Fruit fly (Drosophila melanogaster) whole organism, pupa: ENCODE measurements around the gene CG12535.

ENCODE experiments used
- CG10348 ChIP-seq: fragments of 200-800 bp; sonication (Bioruptor generic); IDR thresholded peaks from 2 replicates; pipeline ENCODE4 v1.3.6; 2022; ENCODE audit warnings: missing biosample characterization, missing genetic modification characterization
- CG12605 ChIP-seq: fragments of 200-800 bp; sonication (Bioruptor generic); IDR thresholded peaks from 2 replicates; pipeline ENCODE4 v1.3.6; 2022; ENCODE audit warnings: missing biosample characterization, missing genetic modification characterization
- CG13204 ChIP-seq: fragments of 200-800 bp; sonication (Bioruptor generic); optimal IDR thresholded peaks from 2 replicates; lab custom pipeline; 2018; ENCODE audit warnings: missing biosample characterization, mild to moderate bottlenecking, missing genetic modification characterization, moderate library complexity
- CG14655 ChIP-seq: fragments of 200-800 bp; sonication (Bioruptor generic); optimal IDR thresholded peaks from 3 replicates; lab custom pipeline; 2017; ENCODE audit warnings: mild to moderate bottlenecking, missing biosample characterization, missing genetic modification reagents, missing genetic modification characterization
- CG15710 ChIP-seq: fragments of 200-800 bp; sonication (Bioruptor generic); optimal IDR thresholded peaks from 2 replicates; lab custom pipeline; 2018; ENCODE audit warnings: missing biosample characterization, mild to moderate bottlenecking, missing genetic modification characterization, moderate library complexity
- CG17806 ChIP-seq: fragments of 200-800 bp; sonication (Bioruptor generic); optimal IDR thresholded peaks from 2 replicates; lab custom pipeline; 2018; ENCODE audit warnings: missing biosample characterization, mild to moderate bottlenecking, missing genetic modification characterization, moderate library complexity
- CG32121 ChIP-seq: fragments of 200-800 bp; sonication (Bioruptor generic); IDR thresholded peaks from 2 replicates; pipeline ENCODE4 v1.3.6; 2022; ENCODE audit warnings: missing biosample characterization, missing genetic modification characterization
- CG34367 ChIP-seq: fragments of 200-800 bp; sonication (Bioruptor generic); optimal IDR thresholded peaks from 2 replicates; lab custom pipeline; 2018; ENCODE audit warnings: missing biosample characterization, mild to moderate bottlenecking, missing genetic modification characterization
- CG4496 ChIP-seq: fragments of 200-800 bp; sonication (Bioruptor generic); IDR thresholded peaks from 3 replicates; pipeline ENCODE4 v1.3.6; 2022; ENCODE audit warnings: missing biosample characterization, missing genetic modification characterization
- CG8159 ChIP-seq: fragments of 200-800 bp; sonication (Bioruptor generic); optimal IDR thresholded peaks from 3 replicates; lab custom pipeline; 2018; ENCODE audit warnings: missing biosample characterization, mild to moderate bottlenecking, missing genetic modification characterization, moderate library complexity
- CG8301 ChIP-seq: fragments of 200-800 bp; sonication (Bioruptor generic); optimal IDR thresholded peaks from 2 replicates; lab custom pipeline; 2018; ENCODE audit warnings: missing biosample characterization, mild to moderate bottlenecking, missing genetic modification characterization
- CG9948 ChIP-seq: fragments of 200-800 bp; sonication (Bioruptor generic); optimal IDR thresholded peaks from 2 replicates; lab custom pipeline; 2018; ENCODE audit warnings: missing biosample characterization, mild to moderate bottlenecking, missing genetic modification characterization, moderate library complexity
- D1 ChIP-seq: fragments of 200-800 bp; sonication (Bioruptor generic); optimal IDR thresholded peaks from 2 replicates; lab custom pipeline; 2018; ENCODE audit warnings: missing biosample characterization, mild to moderate bottlenecking, missing genetic modification characterization, moderate library complexity
- EcR ChIP-seq: fragments of 200-800 bp; sonication (Bioruptor generic); optimal IDR thresholded peaks from 3 replicates; lab custom pipeline; 2019; ENCODE audit warnings: missing biosample characterization, missing genetic modification characterization, mild to moderate bottlenecking, moderate library complexity, missing genetic modification reagents
- Ets98B ChIP-seq: fragments of 200-800 bp; sonication (Bioruptor generic); IDR thresholded peaks from 2 replicates; pipeline ENCODE4 v1.3.6; 2022; ENCODE audit warnings: missing biosample characterization, missing genetic modification characterization
- Pif1A ChIP-seq: fragments of 200-800 bp; sonication (Bioruptor generic); optimal IDR thresholded peaks from 3 replicates; lab custom pipeline; 2016; ENCODE audit warnings: missing biosample characterization, missing genetic modification characterization
- Pif1B ChIP-seq: fragments of 200-800 bp; sonication (Bioruptor generic); optimal IDR thresholded peaks from 3 replicates; lab custom pipeline; 2016; ENCODE audit warnings: missing biosample characterization, missing genetic modification characterization
- Snoo ChIP-seq: fragments of 200-800 bp; sonication (Bioruptor generic); optimal IDR thresholded peaks from 3 replicates; lab custom pipeline; 2017; ENCODE audit warnings: missing biosample characterization, mild to moderate bottlenecking, missing genetic modification characterization, inconsistent platforms
- fd96Ca ChIP-seq: fragments of 200-800 bp; sonication (Bioruptor generic); IDR thresholded peaks from 3 replicates; pipeline ENCODE4 v1.3.6; 2022; ENCODE audit warnings: missing biosample characterization, missing genetic modification characterization
- gl ChIP-seq: fragments of 200-800 bp; sonication (Bioruptor generic); optimal IDR thresholded peaks from 2 replicates; lab custom pipeline; 2018; ENCODE audit warnings: missing biosample characterization, mild to moderate bottlenecking, missing genetic modification characterization
- rn ChIP-seq: fragments of 200-800 bp; sonication (Bioruptor generic); IDR thresholded peaks from 2 replicates; pipeline ENCODE4 v1.3.6; 2022; ENCODE audit warnings: missing biosample characterization, missing genetic modification characterization

Gene CG12535

dm6 chrX:3435707-3436106 lies 13.0 kb downstream of the CG12535 start, which contains the start of gene CG14269:
CG14269 (minus strand) TSS chrX:3435807.
- TF ChIP-seq Ets98B (GFP tag; lab: Robert Waterston, UW) (no peak), CG12605 (GFP tag; lab: Robert Waterston, UW) (no peak), CG17806 (tag; lab: Kevin White, UChicago) (no peak), CG10348 (GFP tag; lab: Robert Waterston, UW) (no peak), fd96Ca (GFP tag; lab: Robert Waterston, UW) (no peak), CG8301 (tag; lab: Kevin White, UChicago) (no peak), CG8159 (tag; lab: Kevin White, UChicago) (no peak), CG13204 (GFP tag; lab: Kevin White, UChicago) (no peak), gl (no peak), CG32121 (no peak)
- TF ChIP-seq, all 21 proteins: peak for 0

DNA sequence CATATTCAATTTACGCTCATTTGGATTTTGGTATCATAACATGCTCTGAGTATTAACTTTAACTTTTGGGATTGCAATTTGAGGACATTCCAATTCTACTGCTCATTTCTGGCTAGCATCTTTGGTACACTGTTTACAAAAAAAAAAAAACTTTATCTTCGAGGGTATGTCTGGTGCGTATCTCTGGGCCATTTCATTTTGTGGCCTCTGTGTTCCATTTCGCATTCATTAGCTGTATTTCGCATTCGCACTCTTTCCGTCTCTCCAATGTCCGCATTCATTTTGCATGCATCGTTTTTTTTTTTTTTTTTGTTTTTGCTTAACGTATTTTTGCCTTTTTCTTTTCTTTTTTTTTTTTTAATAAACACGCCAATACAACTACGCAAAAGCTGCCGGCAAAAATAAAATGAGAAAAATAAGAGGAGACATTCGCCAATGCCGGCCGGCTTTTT lies 15.1 kb downstream of the CG12535 start:
- peak; percentile 83 for TF ChIP-seq CG17806 (tag; lab: Kevin White, UChicago)
- TF ChIP-seq gl = peak; percentile 58
- peak; percentile 86 for TF ChIP-seq rn (GFP tag; lab: Robert Waterston, UW)
- peak; percentile 96 for TF ChIP-seq Pif1A (GFP tag; lab: Kevin White, UChicago)
- peak; percentile 44 for TF ChIP-seq D1
- peak; percentile 80 for TF ChIP-seq CG13204 (GFP tag; lab: Kevin White, UChicago)
- peak; percentile 66 for TF ChIP-seq CG9948 (tag; lab: Kevin White, UChicago)
- TF ChIP-seq CG12605 (GFP tag; lab: Robert Waterston, UW) = peak; percentile 97
- TF ChIP-seq Ets98B (GFP tag; lab: Robert Waterston, UW) = peak; percentile 93
- TF ChIP-seq CG15710 = peak; percentile 88
- no peak for TF ChIP-seq CG10348 (GFP tag; lab: Robert Waterston, UW)
- TF ChIP-seq EcR (GFP tag; lab: Kevin White, UChicago) = no peak
- peak; percentile 73 for TF ChIP-seq CG14655
- TF ChIP-seq CG34367 (tag; lab: Kevin White, UChicago) = peak; percentile 57
- TF ChIP-seq Pif1B (GFP tag; lab: Kevin White, UChicago) = peak; percentile 94
- TF ChIP-seq CG8301 (tag; lab: Kevin White, UChicago) = peak; percentile 69
- TF ChIP-seq CG4496 (GFP tag; lab: Robert Waterston, UW) = peak; percentile 95
- TF ChIP-seq CG8159 (tag; lab: Kevin White, UChicago) = peak; percentile 88
- TF ChIP-seq Snoo (tag; lab: Kevin White, UChicago) = peak; percentile 95
- TF ChIP-seq fd96Ca (GFP tag; lab: Robert Waterston, UW) = peak; percentile 81
- peak; percentile 93 for TF ChIP-seq CG32121
- TF ChIP-seq, all 21 proteins: peak for 19

- TF ChIP-seq D1 = peak; percentile 61
- TF ChIP-seq CG17806 (tag; lab: Kevin White, UChicago) = peak; percentile 81
- TF ChIP-seq CG12605 (GFP tag; lab: Robert Waterston, UW) = peak; percentile 72
- TF ChIP-seq CG8301 (tag; lab: Kevin White, UChicago) = peak; percentile 77
- peak; percentile 91 for TF ChIP-seq CG32121
- TF ChIP-seq rn (GFP tag; lab: Robert Waterston, UW) = peak; percentile 70
- TF ChIP-seq CG14655 = peak; percentile 73
- no peak for TF ChIP-seq CG13204 (GFP tag; lab: Kevin White, UChicago)
- peak; percentile 64; the same call in 1 of the 2 replicates for TF ChIP-seq CG10348 (GFP tag; lab: Robert Waterston, UW)
- peak; percentile 79 for TF ChIP-seq CG34367 (tag; lab: Kevin White, UChicago)
- TF ChIP-seq gl = peak; percentile 52
- peak; percentile 87 for TF ChIP-seq CG8159 (tag; lab: Kevin White, UChicago)
- TF ChIP-seq Ets98B (GFP tag; lab: Robert Waterston, UW) = peak; percentile 91
- peak; percentile 71 for TF ChIP-seq Snoo (tag; lab: Kevin White, UChicago)
- peak; percentile 80 for TF ChIP-seq Pif1B (GFP tag; lab: Kevin White, UChicago)
- TF ChIP-seq CG9948 (tag; lab: Kevin White, UChicago) = peak; percentile 77
- TF ChIP-seq CG15710 = peak; percentile 86
- peak; percentile 89 for TF ChIP-seq Pif1A (GFP tag; lab: Kevin White, UChicago)
- TF ChIP-seq fd96Ca (GFP tag; lab: Robert Waterston, UW) = peak; percentile 91
- peak; percentile 25 for TF ChIP-seq EcR (GFP tag; lab: Kevin White, UChicago)
- peak; percentile 92 for TF ChIP-seq CG4496 (GFP tag; lab: Robert Waterston, UW)
Observed at dm6 chrX:3432928-3433327, 15.8 kb downstream of the CG12535 start.

DNA sequence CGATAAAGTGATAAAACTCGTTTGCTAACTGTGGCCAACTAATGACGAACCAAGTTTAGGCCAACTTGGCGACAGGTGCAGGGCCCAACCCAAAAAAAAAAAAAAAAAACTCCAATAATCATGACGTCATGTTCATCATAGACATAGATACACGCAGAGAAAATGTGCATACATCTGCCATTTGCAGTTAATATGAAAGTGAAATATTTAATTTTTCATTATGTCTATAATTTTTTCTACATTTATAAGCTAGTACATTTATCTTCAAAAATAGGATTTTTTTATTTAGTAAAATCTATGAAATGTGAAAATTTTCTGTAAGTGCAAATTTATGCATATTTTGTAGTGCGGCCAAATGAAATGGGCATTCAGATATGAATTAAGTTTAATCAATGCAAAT lies 17.1 kb downstream of the CG12535 start:
- TF ChIP-seq Snoo (tag; lab: Kevin White, UChicago) = no peak
- TF ChIP-seq Ets98B (GFP tag; lab: Robert Waterston, UW) = peak; percentile 7; the same call in 1 of the 2 replicates
- no peak for TF ChIP-seq CG15710
- no peak for TF ChIP-seq CG13204 (GFP tag; lab: Kevin White, UChicago)
- TF ChIP-seq CG17806 (tag; lab: Kevin White, UChicago) = no peak
- TF ChIP-seq EcR (GFP tag; lab: Kevin White, UChicago) = no peak
- TF ChIP-seq CG32121 = peak; percentile 51; the same call in 1 of the 2 replicates
- no peak for TF ChIP-seq Pif1A (GFP tag; lab: Kevin White, UChicago)
- peak; percentile 51; the same call in 2 of the 3 replicates for TF ChIP-seq CG4496 (GFP tag; lab: Robert Waterston, UW)
- no peak for TF ChIP-seq Pif1B (GFP tag; lab: Kevin White, UChicago)
- TF ChIP-seq CG9948 (tag; lab: Kevin White, UChicago) = peak; percentile 1
- TF ChIP-seq gl = no peak
- TF ChIP-seq D1 = no peak
- no peak for TF ChIP-seq CG8159 (tag; lab: Kevin White, UChicago)
- TF ChIP-seq fd96Ca (GFP tag; lab: Robert Waterston, UW) = no peak
- TF ChIP-seq CG8301 (tag; lab: Kevin White, UChicago) = no peak
- TF ChIP-seq CG14655 = no peak
- no peak for TF ChIP-seq rn (GFP tag; lab: Robert Waterston, UW)
- TF ChIP-seq CG12605 (GFP tag; lab: Robert Waterston, UW) = peak; percentile 37; the same call in 1 of the 2 replicates
- no peak for TF ChIP-seq CG10348 (GFP tag; lab: Robert Waterston, UW)
- TF ChIP-seq CG34367 (tag; lab: Kevin White, UChicago) = no peak

dm6 chrX:3429952-3430351 lies 18.8 kb downstream of the CG12535 start:
- TF ChIP-seq gl (no peak), CG12605 (GFP tag; lab: Robert Waterston, UW) (no peak), rn (GFP tag; lab: Robert Waterston, UW) (no peak), CG8159 (tag; lab: Kevin White, UChicago) (no peak), Pif1B (GFP tag; lab: Kevin White, UChicago) (no peak), CG9948 (tag; lab: Kevin White, UChicago) (no peak), D1 (no peak), fd96Ca (GFP tag; lab: Robert Waterston, UW) (no peak), EcR (GFP tag; lab: Kevin White, UChicago) (no peak), CG4496 (GFP tag; lab: Robert Waterston, UW) (no peak), Ets98B (GFP tag; lab: Robert Waterston, UW) (no peak), CG17806 (tag; lab: Kevin White, UChicago) (no peak), CG15710 (no peak), CG34367 (tag; lab: Kevin White, UChicago) (no peak), CG14655 (no peak), CG32121 (no peak), CG8301 (tag; lab: Kevin White, UChicago) (no peak), Snoo (tag; lab: Kevin White, UChicago) (no peak), CG10348 (GFP tag; lab: Robert Waterston, UW) (no peak), CG13204 (GFP tag; lab: Kevin White, UChicago) (no peak)
